Worm (Caenorhabditis elegans): ENCODE measurements around the gene srxa-14.

DNA sequence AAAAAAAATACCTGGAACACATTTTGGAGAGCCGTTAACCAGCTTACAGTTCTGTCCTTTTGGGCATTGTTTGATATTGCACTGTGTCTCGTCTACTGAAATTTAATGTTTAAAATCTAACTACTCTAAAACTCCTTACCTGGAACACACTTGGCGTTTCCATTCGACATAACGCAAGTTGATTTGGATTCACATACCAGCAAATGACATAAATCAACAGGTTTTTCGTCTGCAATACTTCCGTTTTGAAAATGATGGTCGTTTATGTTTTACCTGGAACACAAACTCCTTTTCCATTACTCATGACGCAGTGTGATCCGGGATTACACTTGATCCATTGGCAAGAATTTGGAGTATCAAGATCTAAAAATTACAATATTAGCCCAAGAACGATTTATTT is 14.1 kb upstream of the srxa-14 start:
- TF ChIP-seq nhr-28 (tag; optimal IDR thresholded peaks at IDR 0.05), result no peak
- TF ChIP-seq pha-4 (tag; optimal IDR thresholded peaks at IDR 0.05), result no peak
- TF ChIP-seq nhr-76 (tag; optimal IDR thresholded peaks at IDR 0.05), result no peak
- no peak for TF ChIP-seq unc-39 (tag; optimal IDR thresholded peaks at IDR 0.05)
- TF ChIP-seq lsy-2 (tag; optimal IDR thresholded peaks at IDR 0.05), result no peak
- TF ChIP-seq snpc-4 (tag; optimal IDR thresholded peaks at IDR 0.05), result no peak
- TF ChIP-seq nhr-2 (tag; optimal IDR thresholded peaks at IDR 0.05), result no peak
- TF ChIP-seq nhr-237 (tag; optimal IDR thresholded peaks at IDR 0.05), result no peak
